Fruit fly (Drosophila melanogaster) whole organism, pupa: Measurements from ENCODE around the gene comm2.

Source experiments
- CG10348 ChIP-seq: fragments of 200-800 bp; sonication (Bioruptor generic); IDR thresholded peaks from 2 replicates; pipeline ENCODE4 v1.3.6; 2022; ENCODE audit warnings: missing biosample characterization, missing genetic modification characterization
- CG15710 ChIP-seq: fragments of 200-800 bp; sonication (Bioruptor generic); optimal IDR thresholded peaks from 2 replicates; lab custom pipeline; 2018; ENCODE audit warnings: missing biosample characterization, mild to moderate bottlenecking, missing genetic modification characterization, moderate library complexity
- CG17806 ChIP-seq: fragments of 200-800 bp; sonication (Bioruptor generic); optimal IDR thresholded peaks from 2 replicates; lab custom pipeline; 2018; ENCODE audit warnings: missing biosample characterization, mild to moderate bottlenecking, missing genetic modification characterization, moderate library complexity
- CG8159 ChIP-seq: fragments of 200-800 bp; sonication (Bioruptor generic); optimal IDR thresholded peaks from 3 replicates; lab custom pipeline; 2018; ENCODE audit warnings: missing biosample characterization, mild to moderate bottlenecking, missing genetic modification characterization, moderate library complexity
- CG8301 ChIP-seq: fragments of 200-800 bp; sonication (Bioruptor generic); optimal IDR thresholded peaks from 2 replicates; lab custom pipeline; 2018; ENCODE audit warnings: missing biosample characterization, mild to moderate bottlenecking, missing genetic modification characterization
- CG9948 ChIP-seq: fragments of 200-800 bp; sonication (Bioruptor generic); optimal IDR thresholded peaks from 2 replicates; lab custom pipeline; 2018; ENCODE audit warnings: missing biosample characterization, mild to moderate bottlenecking, missing genetic modification characterization, moderate library complexity
- D1 ChIP-seq: fragments of 200-800 bp; sonication (Bioruptor generic); optimal IDR thresholded peaks from 2 replicates; lab custom pipeline; 2018; ENCODE audit warnings: missing biosample characterization, mild to moderate bottlenecking, missing genetic modification characterization, moderate library complexity
- Ets98B ChIP-seq: fragments of 200-800 bp; sonication (Bioruptor generic); IDR thresholded peaks from 2 replicates; pipeline ENCODE4 v1.3.6; 2022; ENCODE audit warnings: missing biosample characterization, missing genetic modification characterization
- rn ChIP-seq: fragments of 200-800 bp; sonication (Bioruptor generic); IDR thresholded peaks from 2 replicates; pipeline ENCODE4 v1.3.6; 2022; ENCODE audit warnings: missing biosample characterization, missing genetic modification characterization

dm6 chr3L:15711164-15711563 is 11.5 kb upstream of the comm2 start:
- TF ChIP-seq CG8301 (no peak), CG8159 (tag; lab: Kevin White, UChicago) (no peak), CG15710 (no peak), Ets98B (no peak), CG10348 (GFP tag; lab: Robert Waterston, UW) (no peak), rn (GFP tag; lab: Robert Waterston, UW) (no peak), CG9948 (tag; lab: Kevin White, UChicago) (no peak), CG17806 (no peak), D1 (tag; lab: Kevin White, UChicago) (no peak)
